Fruit fly (Drosophila melanogaster) whole organism, embryonic: ENCODE measurements around the gene LysRS.

Source experiments
- Adf1 ChIP-seq: fragments of 200-800 bp; sonication (Bioruptor generic); IDR thresholded peaks from 2 replicates; pipeline ENCODE4 v1.3.6; 2022; ENCODE audit warnings: missing biosample characterization, missing genetic modification characterization
- Atf3 ChIP-seq: fragments of 200-800 bp; sonication (Bioruptor generic); optimal IDR thresholded peaks from 3 replicates; lab custom pipeline; 2016; ENCODE audit warnings: missing biosample characterization, missing genetic modification characterization
- BtbVII ChIP-seq: fragments of 200-800 bp; sonication (Bioruptor generic); optimal IDR thresholded peaks from 3 replicates; lab custom pipeline; 2017; ENCODE audit warnings: missing biosample characterization, mild to moderate bottlenecking, missing genetic modification characterization
- CG13894 ChIP-seq: fragments of 200-800 bp; sonication (Bioruptor generic); optimal IDR thresholded peaks from 3 replicates; lab custom pipeline; 2018; ENCODE audit warnings: missing biosample characterization, mild to moderate bottlenecking, missing genetic modification characterization, moderate library complexity
- CG14860 ChIP-seq: fragments of 200-800 bp; sonication (Bioruptor generic); IDR thresholded peaks from 3 replicates; pipeline ENCODE4 v1.3.6; 2022; ENCODE audit warnings: missing biosample characterization, missing genetic modification characterization; ENCODE audit not compliant: partially characterized antibody
- CG15073 ChIP-seq: fragments of 200-800 bp; sonication (Bioruptor generic); optimal IDR thresholded peaks from 2 replicates; lab custom pipeline; 2016; ENCODE audit warnings: missing biosample characterization, missing genetic modification characterization
- CG15479 ChIP-seq: fragments of 200-800 bp; sonication (Bioruptor generic); optimal IDR thresholded peaks from 3 replicates; lab custom pipeline; 2019; ENCODE audit warnings: missing biosample characterization, mild to moderate bottlenecking, missing genetic modification characterization, moderate library complexity
- CG16813 ChIP-seq: fragments of 200-800 bp; sonication (Bioruptor generic); IDR thresholded peaks from 3 replicates; pipeline ENCODE4 v1.3.6; 2022; ENCODE audit warnings: missing biosample characterization, missing genetic modification characterization; ENCODE audit not compliant: partially characterized antibody
- CG16863 ChIP-seq: fragments of 200-800 bp; sonication (Bioruptor generic); optimal IDR thresholded peaks from 3 replicates; lab custom pipeline; 2016; ENCODE audit warnings: missing biosample characterization, missing genetic modification characterization
- CG17361 ChIP-seq: fragments of 200-800 bp; sonication (Bioruptor generic); IDR thresholded peaks from 3 replicates; pipeline ENCODE4 v1.3.6; 2022; ENCODE audit warnings: missing biosample characterization, missing genetic modification characterization
- CG17385 ChIP-seq: fragments of 200-800 bp; sonication (Bioruptor generic); optimal IDR thresholded peaks from 3 replicates; lab custom pipeline; 2018; ENCODE audit warnings: missing biosample characterization, mild to moderate bottlenecking, missing genetic modification characterization
- CG31441 ChIP-seq: fragments of 200-800 bp; sonication (Bioruptor generic); IDR thresholded peaks from 2 replicates; pipeline ENCODE4 v1.3.6; 2022; ENCODE audit warnings: missing biosample characterization, missing genetic modification characterization
- CG3163 ChIP-seq: fragments of 200-800 bp; sonication (Bioruptor generic); optimal IDR thresholded peaks from 3 replicates; lab custom pipeline; 2016; ENCODE audit warnings: missing biosample characterization, missing genetic modification characterization
- CG32767 ChIP-seq: fragments of 200-800 bp; sonication (Bioruptor generic); IDR thresholded peaks from 2 replicates; pipeline ENCODE4 v1.3.6; 2022; ENCODE audit warnings: missing biosample characterization, missing genetic modification characterization
- CG3407 ChIP-seq: fragments of 200-800 bp; sonication (Bioruptor generic); optimal IDR thresholded peaks from 2 replicates; lab custom pipeline; 2018; ENCODE audit warnings: missing biosample characterization, mild to moderate bottlenecking, missing genetic modification characterization
- CG3838 ChIP-seq: fragments of 200-800 bp; sonication (Bioruptor generic); optimal IDR thresholded peaks from 3 replicates; lab custom pipeline; 2016; ENCODE audit warnings: missing biosample characterization, missing genetic modification characterization
- CG4328 ChIP-seq: fragments of 200-800 bp; sonication (Bioruptor generic); optimal IDR thresholded peaks from 3 replicates; lab custom pipeline; 2017; ENCODE audit warnings: missing biosample characterization, missing genetic modification reagents, missing genetic modification characterization
- CG4404 ChIP-seq: fragments of 200-800 bp; sonication (Bioruptor generic); IDR thresholded peaks from 2 replicates; pipeline ENCODE4 v1.3.6; 2022; ENCODE audit warnings: missing biosample characterization, missing genetic modification characterization
- CG8089 ChIP-seq: fragments of 200-800 bp; sonication (Bioruptor generic); optimal IDR thresholded peaks from 3 replicates; lab custom pipeline; 2016; ENCODE audit warnings: missing biosample characterization, missing genetic modification characterization
- CG8359 ChIP-seq: fragments of 200-800 bp; sonication (Bioruptor generic); optimal IDR thresholded peaks from 2 replicates; lab custom pipeline; 2017; ENCODE audit warnings: missing biosample characterization, mild to moderate bottlenecking, missing genetic modification characterization, borderline replicate concordance
- CG9876 ChIP-seq: fragments of 200-800 bp; sonication (Bioruptor generic); optimal IDR thresholded peaks from 2 replicates; lab custom pipeline; 2016; ENCODE audit warnings: missing biosample characterization, missing genetic modification characterization
- CG9932 ChIP-seq: fragments of 200-800 bp; sonication (Bioruptor generic); IDR thresholded peaks from 2 replicates; pipeline ENCODE4 v1.3.6; 2022; ENCODE audit warnings: missing biosample characterization, missing genetic modification characterization
- D19B ChIP-seq: fragments of 200-800 bp; sonication (Bioruptor generic); optimal IDR thresholded peaks from 2 replicates; lab custom pipeline; 2017; ENCODE audit warnings: missing biosample characterization, mild to moderate bottlenecking, missing genetic modification characterization
- Doc3 ChIP-seq: fragments of 200-800 bp; sonication (Bioruptor generic); IDR thresholded peaks from 3 replicates; pipeline ENCODE4 v1.3.6; 2022; ENCODE audit warnings: missing biosample characterization, missing genetic modification characterization; ENCODE audit not compliant: partially characterized antibody
- Drgx ChIP-seq: fragments of 200-800 bp; sonication (Bioruptor generic); IDR thresholded peaks from 2 replicates; pipeline ENCODE4 v1.3.6; 2022; ENCODE audit warnings: missing biosample characterization, missing genetic modification characterization
- Ets97D ChIP-seq: fragments of 200-800 bp; sonication (Bioruptor generic); optimal IDR thresholded peaks from 3 replicates; lab custom pipeline; 2016; ENCODE audit warnings: missing biosample characterization, missing genetic modification characterization
- Tbp ChIP-seq: fragments of >200 bp; optimal IDR thresholded peaks from 2 replicates; lab custom pipeline; 2018; ENCODE audit warnings: missing biosample characterization, missing genetic modification characterization
- bab2 ChIP-seq: fragments of 200-800 bp; sonication (Bioruptor generic); optimal IDR thresholded peaks from 2 replicates; lab custom pipeline; 2016; ENCODE audit warnings: missing biosample characterization, missing genetic modification characterization
- bowl ChIP-seq: fragments of 200-800 bp; sonication (Bioruptor generic); IDR thresholded peaks from 2 replicates; pipeline ENCODE4 v1.3.6; 2022; ENCODE audit warnings: missing biosample characterization, missing genetic modification characterization
- cg ChIP-seq: fragments of 200-800 bp; sonication (Bioruptor generic); optimal IDR thresholded peaks from 3 replicates; lab custom pipeline; 2019; ENCODE audit warnings: missing biosample characterization, mild to moderate bottlenecking, missing genetic modification characterization, moderate library complexity
- crc ChIP-seq: fragments of 200-800 bp; sonication (Bioruptor generic); optimal IDR thresholded peaks from 2 replicates; lab custom pipeline; 2016; ENCODE audit warnings: missing biosample characterization, missing genetic modification characterization
- da ChIP-seq: fragments of 200-800 bp; sonication (Bioruptor generic); optimal IDR thresholded peaks from 2 replicates; lab custom pipeline; 2016; ENCODE audit warnings: missing biosample characterization, missing genetic modification characterization
- dan ChIP-seq: fragments of 200-800 bp; sonication (Bioruptor generic); IDR thresholded peaks from 2 replicates; pipeline ENCODE4 v1.3.6; 2022; ENCODE audit warnings: missing biosample characterization, missing genetic modification characterization
- dmrt99B ChIP-seq: fragments of 200-800 bp; sonication (Bioruptor generic); optimal IDR thresholded peaks from 2 replicates; lab custom pipeline; 2018; ENCODE audit warnings: missing biosample characterization, mild to moderate bottlenecking, missing genetic modification characterization, moderate library complexity
- fd64A ChIP-seq: fragments of 200-800 bp; sonication (Bioruptor generic); optimal IDR thresholded peaks from 3 replicates; lab custom pipeline; 2018; ENCODE audit warnings: missing biosample characterization, mild to moderate bottlenecking, missing genetic modification characterization
- fd96Cb ChIP-seq: fragments of 200-800 bp; sonication (Bioruptor generic); optimal IDR thresholded peaks from 2 replicates; lab custom pipeline; 2018; ENCODE audit warnings: missing biosample characterization, mild to moderate bottlenecking, missing genetic modification characterization, moderate library complexity
- kay ChIP-seq: fragments of 200-800 bp; sonication (Bioruptor generic); optimal IDR thresholded peaks from 2 replicates; lab custom pipeline; 2016; ENCODE audit warnings: missing biosample characterization, missing genetic modification characterization
- nerfin-2 ChIP-seq: fragments of 200-800 bp; sonication (Bioruptor generic); IDR thresholded peaks from 2 replicates; pipeline ENCODE4 v1.3.6; 2022; ENCODE audit warnings: missing biosample characterization, missing genetic modification characterization; ENCODE audit not compliant: partially characterized antibody
- pita ChIP-seq: fragments of 200-800 bp; sonication (Bioruptor generic); optimal IDR thresholded peaks from 2 replicates; lab custom pipeline; 2017; ENCODE audit warnings: missing biosample characterization, mild to moderate bottlenecking, missing genetic modification characterization
- pum ChIP-seq: fragments of 200-800 bp; sonication (Bioruptor generic); optimal IDR thresholded peaks from 2 replicates; lab custom pipeline; 2016; ENCODE audit warnings: missing biosample characterization, missing genetic modification characterization
- ranshi ChIP-seq: fragments of 200-800 bp; sonication (Bioruptor generic); IDR thresholded peaks from 2 replicates; pipeline ENCODE4 v1.3.6; 2022; ENCODE audit warnings: missing biosample characterization, missing genetic modification characterization
- scrt ChIP-seq: fragments of 200-800 bp; sonication (Bioruptor generic); optimal IDR thresholded peaks from 2 replicates; lab custom pipeline; 2018; ENCODE audit warnings: missing biosample characterization, mild to moderate bottlenecking, missing genetic modification characterization, moderate library complexity
- shn ChIP-seq: fragments of 200-800 bp; sonication (Bioruptor generic); optimal IDR thresholded peaks from 3 replicates; lab custom pipeline; 2016; ENCODE audit warnings: missing biosample characterization, missing genetic modification characterization
- ssp ChIP-seq: fragments of 200-800 bp; sonication (Bioruptor generic); IDR thresholded peaks from 2 replicates; pipeline ENCODE4 v1.3.6; 2022; ENCODE audit warnings: missing biosample characterization, missing genetic modification characterization
- tin ChIP-seq: fragments of 200-800 bp; sonication (Bioruptor generic); optimal IDR thresholded peaks from 3 replicates; lab custom pipeline; 2016; ENCODE audit warnings: missing biosample characterization, missing genetic modification characterization
- tio ChIP-seq: fragments of 200-800 bp; sonication (Bioruptor generic); optimal IDR thresholded peaks from 2 replicates; lab custom pipeline; 2017; ENCODE audit warnings: missing biosample characterization, missing genetic modification characterization, inconsistent platforms
- tup ChIP-seq: fragments of 200-800 bp; sonication (Bioruptor generic); optimal IDR thresholded peaks from 2 replicates; lab custom pipeline; 2016; ENCODE audit warnings: missing biosample characterization, mild to moderate bottlenecking, missing genetic modification characterization, moderate library complexity
- unc-4 ChIP-seq: fragments of 200-800 bp; sonication (Bioruptor generic); IDR thresholded peaks from 2 replicates; pipeline ENCODE4 v1.3.6; 2022; ENCODE audit warnings: missing biosample characterization, missing genetic modification characterization; ENCODE audit not compliant: partially characterized antibody
- vnd ChIP-seq: fragments of 200-800 bp; sonication (Bioruptor generic); IDR thresholded peaks from 3 replicates; pipeline ENCODE4 v1.3.6; 2022; ENCODE audit warnings: missing biosample characterization, missing genetic modification characterization; ENCODE audit not compliant: partially characterized antibody

LysRS gene

DNA sequence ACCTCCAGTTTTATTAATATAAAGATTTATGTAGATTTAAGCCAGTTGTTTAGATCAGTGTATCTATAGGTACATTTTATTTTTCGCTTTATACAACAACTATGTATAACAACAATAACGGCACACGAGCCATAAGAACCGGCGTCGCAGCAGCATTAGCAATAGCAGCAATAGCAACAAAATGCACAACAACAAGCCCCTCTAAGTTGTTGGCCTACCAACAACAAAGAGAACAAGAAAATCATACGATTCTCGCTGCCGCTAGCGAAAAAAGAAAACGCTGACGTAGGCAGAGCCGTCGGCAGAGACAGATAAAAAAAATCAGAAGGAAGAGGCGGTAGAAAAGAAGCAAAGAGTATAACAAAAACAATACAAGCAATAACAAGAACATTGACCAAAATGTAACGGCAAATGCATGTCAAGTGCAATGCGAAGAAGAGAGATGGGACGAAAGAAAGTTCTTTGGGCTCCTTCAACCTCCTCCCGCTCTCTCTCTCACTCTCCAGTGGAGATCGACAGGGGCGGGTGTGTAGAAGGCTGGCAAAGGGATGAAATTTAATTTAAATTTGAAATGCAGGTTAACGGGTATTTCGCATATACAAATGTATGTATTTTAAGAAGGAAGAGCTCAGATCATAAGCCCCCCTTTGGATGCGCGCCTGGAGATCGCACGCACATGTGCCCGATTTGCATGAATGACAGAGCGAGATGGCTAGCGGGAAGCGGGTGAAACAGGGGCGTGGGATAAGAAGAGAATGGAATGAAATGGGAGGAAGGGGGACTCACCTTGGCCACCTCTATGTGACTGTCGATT is 29.8 kb downstream of the LysRS start (continued):
- TF ChIP-seq CG17385 (GFP tag; lab: Kevin White, UChicago): peak; percentile 93
- TF ChIP-seq pum (GFP tag; lab: Kevin White, UChicago): peak; percentile 99
- TF ChIP-seq cg: no peak
- peak; percentile 92 for TF ChIP-seq scrt (GFP tag; lab: Kevin White, UChicago)
- TF ChIP-seq CG3838 (GFP tag; lab: Kevin White, UChicago): peak; percentile 96
- TF ChIP-seq nerfin-2: no peak
- TF ChIP-seq CG31441: peak; percentile 95
- TF ChIP-seq Tbp (GFP tag; lab: Kevin White, UChicago): no peak
- no peak for TF ChIP-seq vnd (GFP tag; lab: Robert Waterston, UW)
- peak; percentile 93 for TF ChIP-seq Ets97D
- TF ChIP-seq BtbVII (GFP tag; lab: Kevin White, UChicago): peak; percentile 95
- peak; percentile 98 for TF ChIP-seq Atf3 (GFP tag; lab: Kevin White, UChicago)
- TF ChIP-seq bowl (GFP tag; lab: Robert Waterston, UW): peak; percentile 94
- TF ChIP-seq shn (GFP tag; lab: Kevin White, UChicago): peak; percentile 98
- TF ChIP-seq CG15479 (GFP tag; lab: Kevin White, UChicago): no peak
- no peak for TF ChIP-seq CG14860 (GFP tag; lab: Robert Waterston, UW)
- peak; percentile 98 for TF ChIP-seq dmrt99B
- peak; percentile 92 for TF ChIP-seq CG3163 (GFP tag; lab: Kevin White, UChicago)
- TF ChIP-seq CG9932 (GFP tag; lab: Robert Waterston, UW): peak; percentile 99
- no peak for TF ChIP-seq Doc3 (GFP tag; lab: Robert Waterston, UW)
- TF ChIP-seq CG15073 (GFP tag; lab: Kevin White, UChicago): peak; percentile 89
- peak; percentile 97 for TF ChIP-seq tio (GFP tag; lab: Kevin White, UChicago)
- peak; percentile 98 for TF ChIP-seq Drgx (GFP tag; lab: Robert Waterston, UW)
- TF ChIP-seq da (GFP tag; lab: Kevin White, UChicago): peak; percentile 97
- peak; percentile 97 for TF ChIP-seq crc
- TF ChIP-seq pita (GFP tag; lab: Kevin White, UChicago): no peak
- TF ChIP-seq tin (GFP tag; lab: Kevin White, UChicago): peak; percentile 99
- TF ChIP-seq CG9876: peak; percentile 97
- peak; percentile 97 for TF ChIP-seq CG3407 (GFP tag; lab: Kevin White, UChicago)
- peak; percentile 92 for TF ChIP-seq Adf1 (GFP tag; lab: Robert Waterston, UW)
- peak; percentile 97 for TF ChIP-seq CG32767 (GFP tag; lab: Robert Waterston, UW)
- TF ChIP-seq fd96Cb: peak; percentile 99
- peak; percentile 97 for TF ChIP-seq fd64A (GFP tag; lab: Kevin White, UChicago)
- peak; percentile 99 for TF ChIP-seq CG16863 (GFP tag; lab: Kevin White, UChicago)
- peak; percentile 92 for TF ChIP-seq D19B (GFP tag; lab: Kevin White, UChicago)
- peak; percentile 98 for TF ChIP-seq CG17361 (GFP tag; lab: Robert Waterston, UW)
- peak; percentile 99 for TF ChIP-seq dan (GFP tag; lab: Robert Waterston, UW)
- peak; percentile 89 for TF ChIP-seq CG13894 (tag; lab: Kevin White, UChicago)
- TF ChIP-seq unc-4 (GFP tag; lab: Robert Waterston, UW): no peak
- TF ChIP-seq CG8359 (GFP tag; lab: Kevin White, UChicago): peak; percentile 91
- peak; percentile 94 for TF ChIP-seq ssp
- peak; percentile 98 for TF ChIP-seq bab2
- TF ChIP-seq CG4328: peak; percentile 75
- TF ChIP-seq tup (GFP tag; lab: Kevin White, UChicago): peak; percentile 96
- peak; percentile 98 for TF ChIP-seq CG8089 (GFP tag; lab: Kevin White, UChicago)
- peak; percentile 99 for TF ChIP-seq ranshi (GFP tag; lab: Robert Waterston, UW)
- peak; percentile 96 for TF ChIP-seq kay (GFP tag; lab: Kevin White, UChicago)
- TF ChIP-seq CG4404 (GFP tag; lab: Robert Waterston, UW): peak; percentile 99
- TF ChIP-seq CG16813 (GFP tag; lab: Robert Waterston, UW): no peak
